Worm (Caenorhabditis elegans): ENCODE measurements around the gene msp-53.
"Not testable (repeated sequence)": the region's sequence is repeated elsewhere in the genome, so short reads cannot be mapped to it uniquely, and the experiment has no call there.

Gene msp-53

ce11 chrIV:5089795-5090528 is 25.1 kb upstream of the msp-53 start:
- peak; percentile 51 for TF ChIP-seq nhr-25 (tag; optimal IDR thresholded peaks at IDR 0.05)
- peak; percentile 23 for TF ChIP-seq F13H6.1 (tag; optimal IDR thresholded peaks at IDR 0.05)
- TF ChIP-seq sma-3 (GFP tag; optimal IDR thresholded peaks at IDR 0.05), result peak; percentile 28
- TF ChIP-seq C34F6.9 (tag; optimal IDR thresholded peaks at IDR 0.05), result peak; percentile 6
- peak in 1 of 2 experiments; percentile 82 for TF ChIP-seq lsy-2 (tag; optimal IDR thresholded peaks at IDR 0.05)
- peak; percentile 11 for TF ChIP-seq crh-2 (tag; optimal IDR thresholded peaks at IDR 0.05)
- peak; percentile 75 for TF ChIP-seq blmp-1 (tag; optimal IDR thresholded peaks at IDR 0.05; ENCODE audit: insufficient read depth)
- peak; percentile 32 for TF ChIP-seq skn-1 (tag; optimal IDR thresholded peaks at IDR 0.05)
- peak; percentile 59 for TF ChIP-seq sma-9 (GFP tag; optimal IDR thresholded peaks at IDR 0.05)
- not testable (repeated sequence) for TF ChIP-seq sma-9 (tag; optimal IDR thresholded peaks at IDR 0.05)
- peak; percentile 58 for TF ChIP-seq fos-1 (tag; optimal IDR thresholded peaks at IDR 0.05)

- peak in 1 of 2 experiments; percentile 25 for TF ChIP-seq lsy-2 (tag; optimal IDR thresholded peaks at IDR 0.05)
- TF ChIP-seq F13H6.1 (tag; optimal IDR thresholded peaks at IDR 0.05), result peak; percentile 28
- peak; percentile 57 for TF ChIP-seq fos-1 (tag; optimal IDR thresholded peaks at IDR 0.05)
- TF ChIP-seq nhr-129 (tag; optimal IDR thresholded peaks at IDR 0.05), result peak; percentile 69
- TF ChIP-seq ztf-4 (tag; optimal IDR thresholded peaks at IDR 0.05), result no peak
- TF ChIP-seq unc-62 (GFP tag; optimal IDR thresholded peaks at IDR 0.05), result no peak
- TF ChIP-seq sma-9 (GFP tag; optimal IDR thresholded peaks at IDR 0.05), result peak; percentile 34
- TF ChIP-seq sma-9 (tag; optimal IDR thresholded peaks at IDR 0.05), result no peak
- no peak for TF ChIP-seq elt-1 (tag; optimal IDR thresholded peaks at IDR 0.05)
- TF ChIP-seq nhr-6 (tag; optimal IDR thresholded peaks at IDR 0.05), result no peak
- TF ChIP-seq mdl-1 (tag; optimal IDR thresholded peaks at IDR 0.05), result peak in 1 of 2 experiments; percentile 58
- TF ChIP-seq C34F6.9 (tag; optimal IDR thresholded peaks at IDR 0.05), result peak; percentile 29
- no peak for TF ChIP-seq zag-1 (tag; optimal IDR thresholded peaks at IDR 0.05)
- peak; percentile 23 for TF ChIP-seq blmp-1 (tag; optimal IDR thresholded peaks at IDR 0.05; ENCODE audit: insufficient read depth)
- TF ChIP-seq dmd-4 (tag; optimal IDR thresholded peaks at IDR 0.05), result no peak
- TF ChIP-seq ztf-11 (tag; optimal IDR thresholded peaks at IDR 0.05), result no peak
These were observed 24.0 kb upstream of the msp-53 start, which contains the start of gene ivd-1 for ce11 chrIV:5088814-5089322. Gene ivd-1, minus strand, starts transcription at chrIV:5088864.

ce11 chrIV:5086961-5087326 is 22.1 kb upstream of the msp-53 start:
- TF ChIP-seq sma-9 (GFP tag; optimal IDR thresholded peaks at IDR 0.05) (peak; percentile 18), sma-9 (tag; optimal IDR thresholded peaks at IDR 0.05) (no peak), dmd-4 (tag; optimal IDR thresholded peaks at IDR 0.05) (no peak)

DNA sequence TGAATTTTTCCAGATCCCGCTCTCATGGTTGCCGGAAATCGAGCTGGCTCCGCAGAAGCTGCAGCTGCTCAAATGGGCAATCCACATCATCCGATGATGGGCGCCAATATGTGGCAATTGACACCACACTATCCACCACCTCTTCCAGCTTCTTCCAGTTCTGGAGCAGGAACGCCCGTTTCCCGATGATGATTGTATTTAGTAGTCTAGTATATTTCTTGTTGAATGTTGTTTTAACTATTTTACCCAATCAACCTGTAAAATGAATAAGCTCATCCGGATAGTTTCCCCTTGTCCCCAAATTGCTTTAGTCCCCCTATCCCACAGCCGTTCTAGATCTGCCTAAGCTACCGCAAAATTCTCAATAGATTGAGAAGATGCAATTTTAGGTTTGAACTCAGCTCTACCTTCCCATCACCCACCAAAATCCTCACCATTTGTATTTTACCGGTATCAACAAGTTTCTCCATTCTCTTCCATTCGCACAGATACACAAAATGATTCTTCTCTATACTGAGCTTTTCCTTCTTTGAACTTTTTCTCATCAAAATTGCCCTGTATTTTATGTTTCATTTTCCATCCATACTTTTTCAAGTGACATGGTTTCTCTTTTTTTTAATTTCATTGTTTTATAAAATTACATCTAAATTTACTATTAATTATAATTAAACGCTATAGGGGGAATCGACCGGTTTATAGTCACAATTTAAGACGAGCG is 21.5 kb upstream of the msp-53 start:
- TF ChIP-seq Y55F3AM.14 (GFP tag; optimal IDR thresholded peaks at IDR 0.05) (peak; percentile 16), dmd-4 (tag; optimal IDR thresholded peaks at IDR 0.05) (no peak), F13H6.1 (tag; optimal IDR thresholded peaks at IDR 0.05) (peak; percentile 9), fos-1 (tag; optimal IDR thresholded peaks at IDR 0.05) (no peak), alr-1 (tag; optimal IDR thresholded peaks at IDR 0.05) (no peak), elt-1 (tag; optimal IDR thresholded peaks at IDR 0.05) (no peak)

- TF ChIP-seq ztf-1 (GFP tag; conservative IDR thresholded peaks at IDR 0.05) (no peak), crh-2 (tag; optimal IDR thresholded peaks at IDR 0.05) (no peak), ztf-4 (tag; optimal IDR thresholded peaks at IDR 0.05) (no peak), blmp-1 (tag; optimal IDR thresholded peaks at IDR 0.05; ENCODE audit: insufficient read depth) (no peak), Y55F3AM.14 (GFP tag; optimal IDR thresholded peaks at IDR 0.05) (peak; percentile 9)
These were observed 20.9 kb upstream of the msp-53 start for ce11 chrIV:5085782-5086181.

ce11 chrIV:5083832-5084231 is 19.0 kb upstream of the msp-53 start:
- no peak for TF ChIP-seq mab-5 (tag; optimal IDR thresholded peaks at IDR 0.05)
- no peak for TF ChIP-seq ama-1 (optimal IDR thresholded peaks at IDR 0.05)
- no peak for TF ChIP-seq peb-1 (tag; optimal IDR thresholded peaks at IDR 0.05)
- no peak for TF ChIP-seq nhr-12 (tag; optimal IDR thresholded peaks at IDR 0.05)
- TF ChIP-seq snpc-4 (tag; optimal IDR thresholded peaks at IDR 0.05), result no peak
- TF ChIP-seq crh-2 (tag; optimal IDR thresholded peaks at IDR 0.05), result no peak
- no peak for TF ChIP-seq alr-1 (tag; optimal IDR thresholded peaks at IDR 0.05)
- TF ChIP-seq egl-27 (tag; optimal IDR thresholded peaks at IDR 0.05), result no peak
- TF ChIP-seq unc-62 (GFP tag; optimal IDR thresholded peaks at IDR 0.05), result no peak
- TF ChIP-seq ztf-1 (GFP tag; conservative IDR thresholded peaks at IDR 0.05), result no peak
- TF ChIP-seq lin-39 (tag; optimal IDR thresholded peaks at IDR 0.05), result no peak
- TF ChIP-seq mdl-1 (tag; optimal IDR thresholded peaks at IDR 0.05), result no peak
- no peak for TF ChIP-seq nhr-25 (tag; optimal IDR thresholded peaks at IDR 0.05)
- no peak for TF ChIP-seq ztf-4 (tag; optimal IDR thresholded peaks at IDR 0.05)
- no peak for TF ChIP-seq sma-3 (GFP tag; optimal IDR thresholded peaks at IDR 0.05)

Measured in whole organism, L2 larva.